Fruit fly (Drosophila melanogaster) whole organism, embryonic: ENCODE measurements around the gene TH1.

Experiments used
- CG13123 ChIP-seq: fragments of 200-800 bp; sonication (Bioruptor generic); optimal IDR thresholded peaks from 2 replicates; lab custom pipeline; 2016; ENCODE audit warnings: missing biosample characterization, missing genetic modification characterization
- CG8944 ChIP-seq: fragments of 200-800 bp; sonication (Bioruptor generic); optimal IDR thresholded peaks from 3 replicates; lab custom pipeline; 2016; ENCODE audit warnings: missing biosample characterization, missing genetic modification characterization
- danr ChIP-seq: fragments of 200-800 bp; sonication (Bioruptor generic); IDR thresholded peaks from 2 replicates; pipeline ENCODE4 v1.3.6; 2022; ENCODE audit warnings: missing biosample characterization, missing genetic modification characterization

- no peak for TF ChIP-seq danr (GFP tag; lab: Robert Waterston, UW)
- no peak for TF ChIP-seq CG8944
- TF ChIP-seq CG13123 (GFP tag; lab: Kevin White, UChicago): no peak
Measured at dm6 chrX:16420878-16421277, 29.6 kb upstream of the TH1 start.
